Worm (Caenorhabditis elegans) whole organism, midembryonic: ENCODE data around the gene F59C12.4.
A peak's percentile ranks its signal among the peaks of the same experiment; 100 is the strongest.

Source experiments
- T22C8.4 ChIP-seq: fragments of 200-800 bp; sonication (Bioruptor generic); IDR thresholded peaks from 2 replicates; pipeline ENCODE4 v1.3.6; 2022; ENCODE audit warnings: missing genetic modification characterization, missing compliant biosample characterization
- cog-1 ChIP-seq: sonication (generic microtip); optimal IDR thresholded peaks from 2 replicates; lab custom pipeline; 2016; ENCODE audit warnings: missing genetic modification characterization, missing compliant biosample characterization
- flt-1 ChIP-seq: fragments of 200-800 bp; sonication (Bioruptor generic); IDR thresholded peaks from 2 replicates; pipeline ENCODE4 v1.3.6; 2022; ENCODE audit warnings: missing genetic modification characterization, missing compliant biosample characterization
- klf-2 ChIP-seq: fragments of 200-800 bp; sonication (Bioruptor generic); conservative IDR thresholded peaks from 2 replicates; pipeline ENCODE4 v1.3.6; 2022; ENCODE audit warnings: missing genetic modification reagents, missing genetic modification characterization, missing compliant biosample characterization
- med-1 ChIP-seq: sonication (generic microtip); optimal IDR thresholded peaks from 2 replicates; lab custom pipeline; 2017; ENCODE audit warnings: missing genetic modification characterization, mild to moderate bottlenecking, missing compliant biosample characterization, antibody characterized with exemption, missing genetic modification reagents; ENCODE audit not compliant: insufficient read depth
- ref-1 ChIP-seq: fragments of 200-800 bp; sonication (Bioruptor generic); conservative IDR thresholded peaks from 2 replicates; pipeline ENCODE4 v1.3.6; 2022; ENCODE audit warnings: missing genetic modification reagents, missing genetic modification characterization, missing compliant biosample characterization
- tab-1 ChIP-seq: fragments of 200-800 bp; sonication (Bioruptor generic); IDR thresholded peaks from 2 replicates; pipeline ENCODE4 v1.3.6; 2022; ENCODE audit warnings: missing genetic modification characterization, missing compliant biosample characterization
- ztf-23 ChIP-seq: fragments of 200-800 bp; sonication (Bioruptor generic); IDR thresholded peaks from 2 replicates; pipeline ENCODE4 v1.3.6; 2022; ENCODE audit warnings: missing genetic modification reagents, missing genetic modification characterization, missing compliant biosample characterization
- ztf-29 ChIP-seq: fragments of 200-800 bp; sonication (Bioruptor generic); IDR thresholded peaks from 2 replicates; pipeline ENCODE4 v1.3.6; 2022; ENCODE audit warnings: missing genetic modification reagents, missing genetic modification characterization, missing compliant biosample characterization

Gene F59C12.4

ce11 chrX:16602457-16602856 lies at the start of gene F59C12.4:
Gene F59C12.4, minus strand, starts transcription at chrX:16602622.
- TF ChIP-seq tab-1 (peak; percentile 75), T22C8.4 (GFP tag; lab: Robert Waterston, UW) (peak; percentile 36; the same call in 1 of the 2 replicates), klf-2 (GFP tag; lab: Robert Waterston, UW) (no peak), cog-1 (tag; lab: Kevin White, UChicago) (peak; percentile 9), flt-1 (GFP tag; lab: Robert Waterston, UW) (peak; percentile 87), ztf-29 (GFP tag; lab: Robert Waterston, UW) (no peak), ztf-23 (GFP tag; lab: Robert Waterston, UW) (peak; percentile 79), ref-1 (GFP tag; lab: Robert Waterston, UW) (peak; percentile 56), med-1 (GFP tag; lab: Kevin White, UChicago) (no peak)

ce11 chrX:16650600-16650999 lies 48.2 kb upstream of the F59C12.4 start:
- no peak for TF ChIP-seq ztf-23 (GFP tag; lab: Robert Waterston, UW)
- no peak for TF ChIP-seq cog-1 (tag; lab: Kevin White, UChicago)
- no peak for TF ChIP-seq med-1 (GFP tag; lab: Kevin White, UChicago)
- TF ChIP-seq klf-2 (GFP tag; lab: Robert Waterston, UW) = no peak
- no peak for TF ChIP-seq ref-1 (GFP tag; lab: Robert Waterston, UW)

- no peak for TF ChIP-seq tab-1
These were observed 46.4 kb upstream of the F59C12.4 start for ce11 chrX:16648773-16649172.

DNA sequence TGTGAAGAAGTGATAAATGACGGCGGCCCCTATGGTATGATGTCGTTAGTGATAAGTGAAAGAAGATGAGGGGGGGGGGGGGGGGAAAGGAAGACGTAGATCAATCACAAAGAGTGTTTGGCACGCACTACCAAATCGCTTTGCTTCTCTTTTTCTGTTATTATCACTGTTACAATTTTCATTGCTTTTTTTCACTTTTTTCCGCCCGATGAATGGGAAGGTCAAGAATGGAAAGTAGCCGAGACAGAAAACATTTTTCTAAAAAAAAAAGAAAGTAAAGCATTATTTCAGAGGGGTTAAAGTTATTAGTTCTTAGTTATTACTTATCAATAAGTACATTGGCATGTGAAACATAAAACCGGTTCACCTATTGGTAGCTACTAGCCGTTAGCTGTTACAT lies 44.8 kb upstream of the F59C12.4 start:
- TF ChIP-seq flt-1 (GFP tag; lab: Robert Waterston, UW) (no peak), ztf-23 (GFP tag; lab: Robert Waterston, UW) (no peak), cog-1 (tag; lab: Kevin White, UChicago) (no peak), ref-1 (GFP tag; lab: Robert Waterston, UW) (no peak), med-1 (GFP tag; lab: Kevin White, UChicago) (no peak), tab-1 (no peak), ztf-29 (GFP tag; lab: Robert Waterston, UW) (no peak), T22C8.4 (GFP tag; lab: Robert Waterston, UW) (no peak), klf-2 (GFP tag; lab: Robert Waterston, UW) (no peak)

DNA sequence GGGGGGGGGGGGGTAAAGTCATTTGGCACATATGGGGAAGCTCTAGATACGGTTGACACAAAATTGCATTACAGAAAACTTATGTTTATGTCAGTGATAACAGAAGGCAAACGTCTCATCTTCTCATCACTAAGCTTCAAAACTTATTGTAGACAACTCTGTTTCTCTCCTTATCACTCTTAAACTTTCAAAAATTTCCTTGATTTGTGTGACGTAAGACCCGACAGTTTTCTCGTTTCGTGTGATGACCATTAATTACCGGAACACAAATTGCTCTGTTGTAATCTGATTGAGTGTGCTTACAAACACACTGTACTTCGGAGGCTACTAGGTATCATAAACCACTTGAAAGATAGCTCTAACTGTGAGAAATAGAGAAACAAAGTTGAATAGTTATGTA lies 42.5 kb upstream of the F59C12.4 start:
- TF ChIP-seq tab-1 (no peak), med-1 (GFP tag; lab: Kevin White, UChicago) (no peak), ref-1 (GFP tag; lab: Robert Waterston, UW) (no peak), klf-2 (GFP tag; lab: Robert Waterston, UW) (no peak), ztf-23 (GFP tag; lab: Robert Waterston, UW) (no peak), ztf-29 (GFP tag; lab: Robert Waterston, UW) (no peak)

- no peak for TF ChIP-seq T22C8.4 (GFP tag; lab: Robert Waterston, UW)
- TF ChIP-seq tab-1 = no peak
- TF ChIP-seq ztf-23 (GFP tag; lab: Robert Waterston, UW) = no peak
- TF ChIP-seq ztf-29 (GFP tag; lab: Robert Waterston, UW) = no peak
- no peak for TF ChIP-seq cog-1 (tag; lab: Kevin White, UChicago)
- TF ChIP-seq med-1 (GFP tag; lab: Kevin White, UChicago) = no peak
- no peak for TF ChIP-seq ref-1 (GFP tag; lab: Robert Waterston, UW)
- TF ChIP-seq klf-2 (GFP tag; lab: Robert Waterston, UW) = no peak
- no peak for TF ChIP-seq flt-1 (GFP tag; lab: Robert Waterston, UW)
These were observed 40.8 kb upstream of the F59C12.4 start for ce11 chrX:16643246-16643645.

ce11 chrX:16641678-16642077 lies 39.3 kb upstream of the F59C12.4 start:
- no peak for TF ChIP-seq klf-2 (GFP tag; lab: Robert Waterston, UW)
- TF ChIP-seq tab-1 = no peak
- TF ChIP-seq ztf-23 (GFP tag; lab: Robert Waterston, UW) = no peak
- no peak for TF ChIP-seq ztf-29 (GFP tag; lab: Robert Waterston, UW)
- TF ChIP-seq flt-1 (GFP tag; lab: Robert Waterston, UW) = no peak
- TF ChIP-seq ref-1 (GFP tag; lab: Robert Waterston, UW) = no peak
- TF ChIP-seq cog-1 (tag; lab: Kevin White, UChicago) = no peak
- TF ChIP-seq med-1 (GFP tag; lab: Kevin White, UChicago) = no peak

ce11 chrX:16634708-16635107 lies 32.3 kb upstream of the F59C12.4 start:
- peak; percentile 92 for TF ChIP-seq ztf-29 (GFP tag; lab: Robert Waterston, UW)
- TF ChIP-seq med-1 (GFP tag; lab: Kevin White, UChicago) = peak; percentile 76
- TF ChIP-seq T22C8.4 (GFP tag; lab: Robert Waterston, UW) = peak; percentile 94
- TF ChIP-seq flt-1 (GFP tag; lab: Robert Waterston, UW) = peak; percentile 98
- TF ChIP-seq ref-1 (GFP tag; lab: Robert Waterston, UW) = peak; percentile 94
- peak; percentile 94 for TF ChIP-seq klf-2 (GFP tag; lab: Robert Waterston, UW)
- peak; percentile 97 for TF ChIP-seq tab-1
- peak; percentile 82 for TF ChIP-seq cog-1 (tag; lab: Kevin White, UChicago)
- TF ChIP-seq ztf-23 (GFP tag; lab: Robert Waterston, UW) = peak; percentile 96

DNA sequence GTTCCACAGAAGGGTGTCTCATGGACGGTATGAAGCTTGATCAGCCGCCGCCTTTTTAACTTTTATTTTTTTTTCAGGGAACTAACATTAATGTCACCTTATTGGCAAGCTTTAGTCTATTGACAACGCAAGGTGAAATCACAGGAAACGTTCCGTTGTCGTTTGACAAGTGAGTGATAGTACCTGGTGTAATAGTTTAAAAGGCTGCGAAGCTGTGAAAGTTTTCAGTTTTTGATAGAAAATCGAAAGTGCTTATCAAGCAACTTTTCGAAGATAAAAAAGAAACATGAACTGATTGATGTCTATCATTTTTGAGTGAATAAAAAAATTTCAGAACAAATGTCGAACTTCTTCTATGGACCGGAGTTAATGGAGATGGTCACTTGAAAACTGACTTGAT lies 31.7 kb upstream of the F59C12.4 start:
- TF ChIP-seq ref-1 (GFP tag; lab: Robert Waterston, UW) = no peak
- no peak for TF ChIP-seq ztf-29 (GFP tag; lab: Robert Waterston, UW)
- TF ChIP-seq med-1 (GFP tag; lab: Kevin White, UChicago) = no peak
- TF ChIP-seq T22C8.4 (GFP tag; lab: Robert Waterston, UW) = no peak
- TF ChIP-seq flt-1 (GFP tag; lab: Robert Waterston, UW) = no peak
- TF ChIP-seq klf-2 (GFP tag; lab: Robert Waterston, UW) = no peak
- no peak for TF ChIP-seq ztf-23 (GFP tag; lab: Robert Waterston, UW)
- no peak for TF ChIP-seq tab-1
- no peak for TF ChIP-seq cog-1 (tag; lab: Kevin White, UChicago)
